Fruit fly (Drosophila melanogaster): ENCODE measurements around the gene Hr83.
A peak's percentile ranks its signal among the peaks of the same experiment; 100 is the strongest.

The Hr83 gene

DNA sequence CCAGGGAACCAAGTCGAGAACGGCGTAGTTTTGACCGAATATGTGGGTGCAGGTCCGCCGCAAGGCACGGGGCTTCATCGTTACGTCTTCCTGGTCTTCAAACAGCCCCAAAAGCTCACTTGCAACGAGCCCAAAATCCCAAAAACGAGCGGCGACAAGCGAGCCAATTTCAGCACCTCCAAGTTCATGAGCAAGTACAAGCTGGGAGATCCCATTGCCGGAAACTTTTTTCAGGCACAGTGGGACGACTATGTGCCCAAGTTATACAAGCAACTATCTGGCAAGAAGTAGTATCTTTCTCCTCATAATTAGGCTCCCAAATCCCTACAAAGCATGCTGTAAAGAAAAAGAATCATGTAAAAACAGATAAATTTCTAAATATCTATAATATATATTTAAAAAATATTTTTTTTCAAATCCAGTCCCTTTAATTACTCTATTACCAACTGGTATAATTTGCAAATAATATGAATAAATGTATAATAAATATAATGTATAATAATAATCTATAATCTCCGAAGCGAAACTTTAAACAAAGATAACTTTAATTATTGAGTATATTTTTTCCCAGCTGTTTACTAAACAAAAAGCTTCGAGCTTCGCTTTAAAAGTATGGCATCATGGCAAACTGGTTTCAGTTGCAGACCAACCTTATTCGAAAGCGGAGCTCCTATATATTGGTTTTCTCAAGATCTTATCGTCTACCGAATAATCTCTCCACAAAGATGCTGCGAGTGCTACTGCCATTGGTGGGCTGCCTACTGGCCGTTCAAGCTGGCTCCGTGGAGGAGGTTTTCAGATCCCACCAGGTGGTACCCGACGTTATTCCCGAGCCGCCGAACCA is 5.4 kb upstream of the Hr83 start, which contains the start of gene CG17919:
TSS of gene CG17919 (plus strand) at position 634 of the 844 bp plus-strand sequence.
- TF ChIP-seq CG8478 (optimal IDR thresholded peaks at IDR 0.05) (no peak), CTCF (optimal IDR thresholded peaks at IDR 0.05) (no peak)

DNA sequence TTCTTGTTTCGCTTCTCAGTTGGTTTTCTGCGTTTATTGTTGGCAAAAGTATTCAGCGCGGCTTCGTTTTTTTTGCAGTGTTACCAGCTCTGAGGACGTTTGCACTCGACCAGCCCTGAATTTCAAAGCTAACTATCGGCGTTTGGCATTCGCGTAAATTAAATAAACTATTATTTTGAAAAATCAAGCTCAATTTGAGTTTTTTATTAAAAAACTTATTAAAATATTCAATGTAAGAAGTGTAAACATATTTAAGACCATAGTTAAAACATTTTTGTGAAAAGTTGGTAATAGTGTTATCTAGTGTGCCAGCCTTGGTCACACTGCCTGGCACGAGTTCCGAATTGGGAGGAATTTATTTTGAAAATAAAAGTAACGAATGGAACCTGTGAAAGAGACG is 3.2 kb upstream of the Hr83 start, which contains the start of the genes SmD2 and CG18048:
TSS of gene SmD2 (minus strand) at position 98 of the 400 bp plus-strand sequence.
TSS of gene CG18048 (plus strand) at position 298 of the 400 bp plus-strand sequence.
- TF ChIP-seq CTCF (optimal IDR thresholded peaks at IDR 0.05) (no peak), CG8478 (optimal IDR thresholded peaks at IDR 0.05) (no peak)

DNA sequence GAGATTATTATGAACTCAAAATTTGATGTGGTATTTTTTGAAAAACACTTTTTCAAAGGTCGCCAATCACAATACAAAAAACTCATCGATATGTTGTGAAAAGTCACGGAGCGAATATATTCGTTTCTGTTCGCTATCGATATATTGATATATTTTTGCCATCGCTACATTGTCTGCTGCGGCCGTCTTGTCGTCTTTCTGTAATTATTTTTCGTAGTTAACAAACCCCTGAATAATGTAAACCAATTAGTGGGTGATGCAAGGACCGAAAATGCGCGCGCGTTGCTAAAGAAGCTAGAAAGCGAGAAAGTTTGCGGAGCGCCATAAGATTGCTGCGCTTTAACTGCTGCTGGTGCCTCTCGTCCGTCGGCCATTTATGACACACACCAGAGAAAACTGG is 1.7 kb downstream of the Hr83 start, which contains the start of gene Pak:
TSS of gene Pak (plus strand) at position 142 of the 400 bp plus-strand sequence.
- TF ChIP-seq CTCF (optimal IDR thresholded peaks at IDR 0.05) (no peak), CG8478 (optimal IDR thresholded peaks at IDR 0.05) (no peak)

DNA sequence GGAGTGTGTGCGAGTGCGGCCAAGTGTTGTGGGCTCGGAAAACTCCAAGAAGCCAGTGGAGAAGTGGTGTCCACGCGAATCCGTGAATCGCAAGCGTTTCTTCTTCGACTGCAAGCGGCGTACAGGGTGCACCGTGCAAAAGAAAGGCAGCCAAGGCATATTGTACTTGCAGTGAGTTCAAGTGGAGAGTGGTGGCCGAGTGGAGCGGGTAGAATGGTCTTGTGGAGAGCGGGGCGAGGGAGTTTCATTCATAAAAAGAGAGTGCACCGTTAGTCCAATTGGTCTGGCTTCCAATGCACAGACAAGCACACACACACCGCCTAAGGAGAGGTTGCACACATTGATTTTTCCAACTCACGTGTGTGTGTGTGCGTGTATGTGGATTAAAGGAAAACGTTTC is 2.1 kb downstream of the Hr83 start:
- no peak for TF ChIP-seq CTCF (optimal IDR thresholded peaks at IDR 0.05)
- TF ChIP-seq CG8478 (optimal IDR thresholded peaks at IDR 0.05), result no peak

DNA sequence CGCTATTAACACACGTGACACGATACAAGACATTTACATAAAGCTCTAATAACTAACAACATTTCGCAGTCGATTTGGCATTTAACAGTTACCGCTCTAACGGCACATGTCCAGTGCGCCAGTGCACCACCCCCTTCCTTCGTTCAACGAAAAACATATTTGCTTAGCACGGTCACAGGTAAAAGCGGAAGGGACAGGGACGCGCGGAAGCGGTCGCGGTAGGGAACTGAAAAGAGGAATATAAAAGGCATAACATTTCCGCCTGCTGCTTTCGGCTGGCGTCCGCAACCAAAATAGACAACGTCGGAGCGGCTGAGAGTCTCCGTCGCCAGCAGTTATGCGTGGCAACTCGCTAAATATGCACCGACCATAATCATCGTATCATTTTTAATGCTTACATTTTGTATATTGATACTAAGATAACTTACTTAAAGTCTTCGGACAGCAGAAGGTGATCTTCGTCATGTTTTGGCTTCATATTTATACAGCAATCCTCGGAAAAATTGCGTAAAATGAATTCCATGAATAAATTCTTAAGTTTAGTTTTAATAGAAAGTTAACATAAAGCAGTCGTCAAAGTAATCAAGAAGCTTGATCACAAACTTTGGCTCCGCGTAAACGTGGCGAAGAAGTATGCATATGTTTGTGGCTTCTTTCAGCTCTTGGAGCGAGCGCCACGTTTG is 2.8 kb downstream of the Hr83 start:
- TF ChIP-seq CTCF (optimal IDR thresholded peaks at IDR 0.05) (no peak), CG8478 (optimal IDR thresholded peaks at IDR 0.05) (no peak)

DNA sequence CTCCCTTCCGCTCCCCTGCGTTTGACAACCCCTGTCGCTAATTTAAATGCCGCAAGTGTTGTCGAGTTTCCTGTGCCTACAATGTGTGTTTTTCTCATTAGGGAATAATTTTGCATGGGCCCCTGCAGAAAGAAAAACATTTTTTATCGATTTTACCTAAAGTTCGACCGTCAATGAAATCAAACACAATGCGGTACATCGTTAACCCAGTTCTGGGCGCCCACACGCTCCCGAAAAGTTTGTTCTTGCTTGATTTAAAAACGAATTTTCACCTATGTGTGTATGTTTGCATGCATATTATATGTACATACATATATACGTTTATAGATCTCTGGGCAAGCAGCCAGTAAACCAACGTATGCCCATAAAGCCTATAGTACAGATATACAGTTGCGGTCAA is 3.4 kb downstream of the Hr83 start:
- TF ChIP-seq CG8478 (optimal IDR thresholded peaks at IDR 0.05), result no peak
- no peak for TF ChIP-seq CTCF (optimal IDR thresholded peaks at IDR 0.05)

DNA sequence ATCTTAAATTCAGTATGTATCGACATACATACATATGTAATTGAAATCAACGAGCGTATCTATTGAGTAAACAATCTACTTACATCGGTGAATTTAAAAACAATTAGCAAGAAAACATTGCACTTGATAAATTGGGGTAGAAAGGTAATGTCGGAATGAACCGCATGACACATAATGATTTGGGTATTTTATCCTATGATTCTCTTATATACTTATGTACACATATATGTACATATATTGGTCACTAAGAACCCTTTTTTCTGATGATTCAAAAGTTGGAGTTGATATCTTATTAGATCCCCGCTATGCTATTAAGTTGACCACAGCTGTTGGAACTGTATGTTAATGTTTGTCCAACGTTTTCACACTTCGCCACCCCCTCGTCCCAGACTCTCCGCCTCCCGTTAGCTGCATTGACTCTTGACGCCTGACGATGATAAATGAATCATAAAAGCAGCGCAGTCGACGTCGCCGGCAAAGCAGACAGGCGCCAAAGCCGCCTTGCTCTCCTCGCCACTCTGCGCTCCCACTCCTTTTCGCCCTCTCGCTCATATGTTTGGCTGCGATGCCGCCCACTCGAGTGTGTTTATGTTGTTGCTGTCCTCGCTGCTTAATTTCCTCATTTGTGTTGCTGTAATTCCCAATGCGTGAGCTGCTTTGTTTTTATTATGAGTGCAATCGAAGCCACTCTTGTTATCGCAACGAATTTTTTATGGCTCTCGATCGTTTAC is 4.0 kb downstream of the Hr83 start:
- TF ChIP-seq CTCF (optimal IDR thresholded peaks at IDR 0.05), result no peak
- no peak for TF ChIP-seq CG8478 (optimal IDR thresholded peaks at IDR 0.05)

DNA sequence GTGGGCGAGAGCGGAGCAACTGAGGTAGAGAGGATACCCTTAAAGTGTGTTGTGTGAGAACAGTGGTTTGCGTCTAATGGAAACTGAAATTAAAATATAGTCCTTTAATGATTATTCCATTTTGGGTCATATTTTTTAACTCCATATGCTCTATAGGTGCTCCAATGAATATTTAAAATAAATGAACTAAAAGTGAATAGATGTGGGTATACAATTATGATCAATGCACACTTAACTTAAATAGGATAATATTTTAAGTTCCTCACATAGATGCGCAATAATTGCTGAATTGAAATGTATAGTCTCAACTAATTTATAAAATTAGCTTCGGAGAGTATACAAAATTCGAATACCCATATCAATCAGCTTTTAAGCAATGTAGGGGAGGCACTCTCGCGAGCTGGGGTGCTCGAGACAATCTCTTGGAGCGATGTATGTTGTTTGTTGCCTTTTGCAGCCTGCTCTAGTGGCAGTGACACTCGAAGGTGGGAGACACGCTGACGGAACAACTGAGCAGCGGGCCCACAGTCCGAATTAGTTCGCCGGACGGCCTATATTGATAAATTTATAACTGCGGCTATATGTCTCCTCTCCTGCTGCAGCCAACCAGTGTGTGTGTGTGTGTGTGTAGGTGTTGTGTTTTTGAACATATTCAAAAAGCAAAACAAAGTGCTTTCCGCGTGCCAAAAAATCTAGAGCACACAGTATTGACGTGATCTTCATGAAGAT is 4.7 kb downstream of the Hr83 start:
- TF ChIP-seq CTCF (optimal IDR thresholded peaks at IDR 0.05), result no peak
- TF ChIP-seq CG8478 (optimal IDR thresholded peaks at IDR 0.05), result no peak

DNA sequence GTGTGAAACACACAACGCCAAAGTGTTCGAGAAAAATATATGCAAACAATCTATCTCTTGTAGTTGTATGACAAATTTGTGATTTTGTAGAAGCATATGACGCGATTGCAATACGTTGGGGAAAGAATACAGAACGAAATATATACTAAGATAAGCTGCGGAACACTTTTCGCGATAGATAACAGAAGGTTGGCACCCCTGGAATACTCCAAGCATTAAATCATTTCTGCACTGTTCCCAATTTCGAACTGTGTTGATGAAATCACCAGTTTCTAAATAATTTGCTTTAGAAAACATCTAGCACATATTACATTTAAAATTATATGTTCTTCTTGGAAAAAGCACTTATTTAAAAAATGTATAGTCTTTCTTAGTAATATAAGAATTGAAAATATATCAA is 5.4 kb downstream of the Hr83 start:
- TF ChIP-seq CG8478 (optimal IDR thresholded peaks at IDR 0.05) (no peak), CTCF (optimal IDR thresholded peaks at IDR 0.05) (no peak)

DNA sequence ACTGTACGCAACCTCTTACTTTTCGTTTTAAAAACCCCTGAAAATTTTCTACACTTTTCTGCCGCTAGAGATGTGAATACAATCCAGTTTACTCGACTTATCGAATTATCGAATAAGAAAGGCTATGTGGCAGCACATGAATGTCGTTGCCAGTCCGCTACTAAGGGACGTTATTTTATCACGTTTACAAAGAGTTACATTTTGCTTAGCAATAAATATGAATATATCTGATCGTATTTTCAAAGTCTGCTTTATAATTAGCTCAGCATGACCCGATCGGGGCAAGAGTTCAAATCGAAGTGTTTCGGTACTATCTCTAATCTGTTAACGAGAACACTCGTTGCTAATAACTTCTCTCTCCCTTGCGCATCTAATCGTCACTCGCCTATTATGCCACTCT is 19.1 kb downstream of the Hr83 start, which contains the start of gene CG42724:
TSS of gene CG42724 (minus strand) at position 189 of the 400 bp plus-strand sequence.
- TF ChIP-seq CTCF (optimal IDR thresholded peaks at IDR 0.05) (peak in 1 of 2 experiments; percentile 9), CG8478 (optimal IDR thresholded peaks at IDR 0.05) (no peak)

DNA sequence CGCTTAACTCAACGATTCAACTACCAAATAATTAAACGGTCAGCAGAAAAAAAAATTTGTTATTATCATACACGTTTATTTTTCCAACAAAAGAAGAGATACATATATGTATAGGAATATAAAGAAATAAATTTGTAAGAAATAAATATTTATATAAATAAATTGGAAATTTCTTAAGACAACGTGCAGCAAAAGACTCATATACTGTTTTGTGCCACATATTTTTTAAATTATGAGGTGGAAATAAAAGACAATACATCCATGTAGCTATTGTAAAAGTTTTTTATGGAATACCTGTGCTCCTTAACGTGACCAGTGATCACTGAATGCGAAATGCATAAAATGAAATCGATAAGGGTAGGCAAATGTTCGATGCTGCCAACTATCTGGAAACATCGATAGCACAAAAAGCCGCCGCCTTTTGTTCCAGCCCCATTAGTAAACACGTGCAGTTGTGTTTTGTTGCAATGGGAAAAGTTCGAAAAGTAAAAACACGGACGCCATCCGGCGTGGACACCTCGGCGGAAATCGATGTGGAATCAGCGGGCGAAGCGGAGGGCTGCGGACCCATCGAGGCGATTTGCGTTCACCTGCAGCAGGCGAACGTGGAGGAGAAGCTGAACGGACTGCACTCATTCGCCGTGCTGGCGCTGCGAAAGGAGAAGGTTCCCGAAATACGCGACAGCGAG is 19.7 kb downstream of the Hr83 start, which contains the start of gene CG10286:
TSS of gene CG10286 (plus strand) at position 416 of the 689 bp plus-strand sequence.
- peak in 1 of 2 experiments; percentile 18 for TF ChIP-seq CTCF (optimal IDR thresholded peaks at IDR 0.05)
- TF ChIP-seq CG8478 (optimal IDR thresholded peaks at IDR 0.05), result no peak

DNA sequence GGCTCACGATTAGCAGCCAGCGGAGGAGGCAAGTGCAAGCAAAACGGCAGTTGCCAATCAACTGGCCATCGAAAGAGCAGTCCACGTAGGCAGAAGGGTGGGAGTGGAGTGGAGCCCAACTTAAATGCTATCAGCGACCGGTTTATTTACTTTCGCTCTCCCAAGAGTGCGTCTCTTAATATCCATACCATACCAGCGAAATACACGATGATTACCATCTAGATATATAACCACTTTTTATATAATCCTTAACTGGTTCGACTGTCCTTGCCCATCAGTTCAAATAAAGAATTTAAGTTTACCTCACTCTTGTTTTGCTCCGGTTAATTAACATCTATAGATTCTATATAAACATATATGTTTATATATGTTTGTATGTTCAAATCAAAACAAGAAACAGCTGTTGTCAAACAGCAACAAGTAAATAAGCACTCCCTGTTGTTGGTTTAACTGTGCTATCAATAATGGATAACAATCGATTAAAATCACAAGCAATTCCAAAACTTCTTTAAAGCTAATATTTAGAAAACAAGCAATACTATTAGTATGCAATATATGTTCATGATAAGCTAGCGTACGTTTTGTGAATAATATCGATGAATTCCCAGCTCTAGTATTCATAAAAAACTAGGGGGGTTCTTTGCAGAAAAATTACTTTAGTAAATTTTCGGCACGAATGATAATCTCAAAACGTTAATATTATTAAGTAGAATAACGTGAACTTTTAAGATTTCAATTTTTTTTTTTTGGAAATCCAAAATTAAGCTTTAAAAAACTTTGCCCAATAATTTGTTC is 24.7 kb downstream of the Hr83 start:
- no peak for TF ChIP-seq CG8478 (optimal IDR thresholded peaks at IDR 0.05)
- TF ChIP-seq CTCF (optimal IDR thresholded peaks at IDR 0.05), result no peak

DNA sequence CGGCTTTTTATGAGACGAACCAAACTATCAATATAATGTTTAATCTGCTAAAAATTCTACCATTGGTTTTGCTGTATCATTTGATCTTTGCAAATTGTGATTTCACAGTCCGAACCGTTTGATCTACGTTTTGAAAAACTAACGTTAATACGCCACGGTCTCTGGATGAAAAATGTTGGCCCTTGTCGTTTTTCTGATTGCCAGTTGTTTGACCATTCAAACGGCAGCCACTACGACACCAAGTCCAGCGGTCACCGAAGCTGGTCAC is 25.2 kb downstream of the Hr83 start, which contains the start of gene CG42564:
TSS of gene CG42564 (plus strand) at position 169 of the 268 bp plus-strand sequence.
- TF ChIP-seq CG8478 (optimal IDR thresholded peaks at IDR 0.05) (no peak), CTCF (optimal IDR thresholded peaks at IDR 0.05) (no peak)
